Worm (Caenorhabditis elegans) whole organism, young adult: ENCODE results near the gene col-90.

Source experiments
- F55B11.4 ChIP-seq: sonication (generic microtip); optimal IDR thresholded peaks from 2 replicates; lab custom pipeline; 2016; ENCODE audit warnings: missing compliant biosample characterization, missing genetic modification characterization, borderline replicate concordance; ENCODE audit not compliant: insufficient read depth
- K12H6.12 ChIP-seq: fragments of 200-800 bp; sonication (Bioruptor generic); optimal IDR thresholded peaks from 2 replicates; lab custom pipeline; 2018; ENCODE audit warnings: mild to moderate bottlenecking, missing genetic modification characterization, missing compliant biosample characterization
- Y67H2A.10 ChIP-seq: fragments of 200-800 bp; sonication (Bioruptor generic); conservative IDR thresholded peaks from 2 replicates; pipeline ENCODE4 v1.3.6; 2022; ENCODE audit warnings: missing genetic modification reagents, missing genetic modification characterization, missing compliant biosample characterization
- ceh-79 ChIP-seq: sonication (generic microtip); optimal IDR thresholded peaks from 2 replicates; lab custom pipeline; 2017; ENCODE audit warnings: mild to moderate bottlenecking, missing genetic modification characterization, missing compliant biosample characterization
- fkh-3 ChIP-seq: sonication (generic microtip); optimal IDR thresholded peaks from 2 replicates; lab custom pipeline; 2016; ENCODE audit warnings: mild to moderate bottlenecking, missing genetic modification characterization, missing compliant biosample characterization
- him-1 ChIP-seq: sonication (generic microtip); optimal IDR thresholded peaks from 2 replicates; lab custom pipeline; 2016; ENCODE audit warnings: missing genotype, missing genetic modification reagents, missing genetic modification characterization, missing compliant biosample characterization
- hlh-26 ChIP-seq: fragments of 200-800 bp; sonication (Bioruptor generic); conservative IDR thresholded peaks from 2 replicates; pipeline ENCODE4 v1.3.6; 2022; ENCODE audit warnings: missing genetic modification reagents, missing genetic modification characterization, missing compliant biosample characterization
- tbp1 ChIP-seq: fragments of 200-800 bp; sonication (Bioruptor generic); optimal IDR thresholded peaks from 2 replicates; lab custom pipeline; 2018; ENCODE audit warnings: mild to moderate bottlenecking, missing genetic modification characterization, missing compliant biosample characterization

ce11 chrIII:7925968-7926367 lies 22.7 kb upstream of the col-90 start:
- TF ChIP-seq fkh-3 (tag; lab: Kevin White, UChicago) (no peak), F55B11.4 (tag; lab: Kevin White, UChicago) (no peak), ceh-79 (tag; lab: Kevin White, UChicago) (no peak), K12H6.12 (tag; lab: Kevin White, UChicago) (no peak), Y67H2A.10 (GFP tag; lab: Robert Waterston, UW) (no peak), him-1 (tag; lab: Kevin White, UChicago) (no peak), tbp1 (no peak), hlh-26 (GFP tag; lab: Robert Waterston, UW) (no peak)
